Worm (Caenorhabditis elegans) whole organism, L4 larva: ENCODE measurements around the gene nhr-173.
A peak's percentile ranks its signal among the peaks of the same experiment; 100 is the strongest.

Experiments used
- D1046.2 ChIP-seq: fragments of 200-800 bp; sonication (Bioruptor generic); IDR thresholded peaks from 2 replicates; pipeline ENCODE4 v1.3.6; 2022; ENCODE audit warnings: missing genetic modification characterization, missing compliant biosample characterization
- F10B5.3 ChIP-seq: sonication (generic microtip); optimal IDR thresholded peaks from 2 replicates; lab custom pipeline; 2016; ENCODE audit warnings: mild to moderate bottlenecking, missing genetic modification characterization, missing compliant biosample characterization
- F44E2.7 ChIP-seq: fragments of 200-800 bp; sonication (Bioruptor generic); IDR thresholded peaks from 2 replicates; pipeline ENCODE4 v2.1.2; 2022; ENCODE audit warnings: missing genetic modification characterization, missing compliant biosample characterization
- T20F7.1 ChIP-seq: fragments of 200-800 bp; sonication (Bioruptor generic); optimal IDR thresholded peaks from 2 replicates; lab custom pipeline; 2018; ENCODE audit warnings: mild to moderate bottlenecking, missing genetic modification characterization, missing compliant biosample characterization
- Y48G9A.11 ChIP-seq: fragments of 200-800 bp; sonication (Bioruptor generic); IDR thresholded peaks from 2 replicates; pipeline ENCODE4 v1.3.6; 2022; ENCODE audit warnings: missing genetic modification reagents, missing genetic modification characterization, missing compliant biosample characterization
- Y5F2A.4 ChIP-seq: fragments of 200-800 bp; sonication (Bioruptor generic); optimal IDR thresholded peaks from 2 replicates; lab custom pipeline; 2018; ENCODE audit warnings: mild to moderate bottlenecking, missing genetic modification characterization, missing compliant biosample characterization
- ZK337.2 ChIP-seq: fragments of 200-800 bp; sonication (Bioruptor generic); IDR thresholded peaks from 2 replicates; pipeline ENCODE4 v1.3.6; 2022; ENCODE audit warnings: missing genetic modification reagents, missing genetic modification characterization, missing compliant biosample characterization
- aha-1 ChIP-seq: fragments of 150-350 bp; peaks from one replicate; lab custom pipeline; 2014; ENCODE audit warnings: missing biosample characterization, missing genetic modification characterization
- aly-2 ChIP-seq: sonication (generic microtip); optimal IDR thresholded peaks from 2 replicates; lab custom pipeline; 2018; ENCODE audit warnings: missing biosample characterization, missing genetic modification characterization
- arid-1 ChIP-seq: fragments of 200-800 bp; sonication (Bioruptor generic); conservative IDR thresholded peaks from 2 replicates; pipeline ENCODE4 v1.3.6; 2022; ENCODE audit warnings: missing genetic modification reagents, missing genetic modification characterization, missing compliant biosample characterization
- ceh-32 ChIP-seq: sonication (generic microtip); optimal IDR thresholded peaks from 2 replicates; lab custom pipeline; 2016; ENCODE audit warnings: mild to moderate bottlenecking, missing genetic modification characterization, missing compliant biosample characterization; ENCODE audit not compliant: poor library complexity
- ceh-44 ChIP-seq: fragments of 200-800 bp; sonication (Bioruptor generic); IDR thresholded peaks from 2 replicates; pipeline ENCODE4 v1.3.6; 2022; ENCODE audit warnings: missing genetic modification reagents, missing genetic modification characterization, missing compliant biosample characterization
- cey-2 ChIP-seq: sonication (generic microtip); optimal IDR thresholded peaks from 3 replicates; lab custom pipeline; 2017; ENCODE audit warnings: missing genetic modification characterization, mild to moderate bottlenecking, missing compliant biosample characterization, antibody characterized with exemption, borderline replicate concordance; ENCODE audit not compliant: insufficient read depth
- daf-12 ChIP-seq: fragments of 150-350 bp; optimal IDR thresholded peaks from 2 replicates; lab custom pipeline; 2014; ENCODE audit warnings: missing biosample characterization, missing genetic modification reagents, missing genetic modification characterization
- daf-16 ChIP-seq, 3 experiments: sonication (generic microtip); optimal IDR thresholded peaks; 2 replicates each; lab custom pipeline; 2016 to 2017; ENCODE audit warnings: missing genetic modification characterization in 3 of 3, missing genetic modification reagents in 3 of 3, mild to moderate bottlenecking in 2 of 3, missing compliant biosample characterization in 2 of 3, missing biosample characterization in 1 of 3, moderate library complexity in 1 of 3
- daf-19 ChIP-seq: fragments of 200-800 bp; sonication (Bioruptor generic); conservative IDR thresholded peaks from 2 replicates; pipeline ENCODE4 v1.3.6; 2022; ENCODE audit warnings: missing genetic modification characterization, missing compliant biosample characterization
- dmd-9 ChIP-seq: fragments of 200-800 bp; sonication (Bioruptor generic); IDR thresholded peaks from 2 replicates; pipeline ENCODE4 v1.3.6; 2022; ENCODE audit warnings: missing genetic modification reagents, missing genetic modification characterization, missing compliant biosample characterization
- egl-27 ChIP-seq: sonication (generic microtip); optimal IDR thresholded peaks from 3 replicates; lab custom pipeline; 2017; ENCODE audit warnings: missing biosample characterization, missing genetic modification reagents, missing genetic modification characterization
- fos-1 ChIP-seq: fragments of 150-350 bp; optimal IDR thresholded peaks from 2 replicates; lab custom pipeline; 2014; ENCODE audit warnings: missing biosample characterization, missing genetic modification characterization
- gei-8 ChIP-seq: fragments of 200-800 bp; sonication (Bioruptor generic); optimal IDR thresholded peaks from 2 replicates; lab custom pipeline; 2018; ENCODE audit warnings: mild to moderate bottlenecking, missing genetic modification characterization, missing compliant biosample characterization
- hif-1 ChIP-seq, 2 experiments: sonication (generic microtip); optimal IDR thresholded peaks; 2 replicates each; lab custom pipeline; 2016 to 2017; ENCODE audit warnings: missing compliant biosample characterization in 2 of 2, missing genetic modification characterization in 2 of 2, missing genetic modification reagents in 2 of 2, missing genotype in 2 of 2, mild to moderate bottlenecking in 1 of 2
- hlh-30 ChIP-seq: sonication (generic microtip); optimal IDR thresholded peaks from 2 replicates; lab custom pipeline; 2017; ENCODE audit warnings: antibody characterized with exemption, mild to moderate bottlenecking, missing genetic modification characterization, missing compliant biosample characterization; ENCODE audit not compliant: insufficient read depth
- hmg-1.1 ChIP-seq: fragments of 200-800 bp; sonication (Bioruptor generic); IDR thresholded peaks from 2 replicates; pipeline ENCODE4 v1.3.6; 2022; ENCODE audit warnings: missing genetic modification reagents, missing genetic modification characterization, missing compliant biosample characterization
- lin-13 ChIP-seq: fragments of 150-350 bp; optimal IDR thresholded peaks from 2 replicates; lab custom pipeline; 2014; ENCODE audit warnings: missing biosample characterization, missing genetic modification reagents, missing genetic modification characterization
- lin-29 ChIP-seq: fragments of 200-800 bp; sonication (Bioruptor generic); IDR thresholded peaks from 2 replicates; pipeline ENCODE4 v1.3.6; 2022; ENCODE audit warnings: missing genetic modification reagents, missing genetic modification characterization, missing compliant biosample characterization
- lin-39 ChIP-seq: fragments of 150-350 bp; optimal IDR thresholded peaks from 2 replicates; lab custom pipeline; 2014; ENCODE audit warnings: missing biosample characterization, missing genetic modification reagents, missing genetic modification characterization
- lsy-2 ChIP-seq, 2 experiments: fragments of 150-350 bp in 1 of 2; sonication (generic microtip) in 1 of 2; optimal IDR thresholded peaks; 2 replicates each; lab custom pipeline; 2014 to 2017; ENCODE audit warnings: missing biosample characterization in 2 of 2, missing genetic modification characterization in 2 of 2
- mdl-1 ChIP-seq, 2 experiments: fragments of 150-350 bp in 1 of 2; sonication (generic microtip) in 1 of 2; optimal IDR thresholded peaks; 2 replicates each; lab custom pipeline; 2014 to 2017; ENCODE audit warnings: missing biosample characterization in 2 of 2, missing genetic modification characterization in 2 of 2
- mdt-29 ChIP-seq: fragments of 200-800 bp; sonication (Bioruptor generic); IDR thresholded peaks from 2 replicates; pipeline ENCODE4 v1.3.6; 2022; ENCODE audit warnings: missing genetic modification reagents, missing genetic modification characterization, missing compliant biosample characterization
- mep-1 ChIP-seq: fragments of 150-350 bp; sonication (generic microtip); optimal IDR thresholded peaks from 3 replicates; lab custom pipeline; 2014; ENCODE audit warnings: missing biosample characterization, missing genetic modification characterization
- mxl-2 ChIP-seq: fragments of 200-800 bp; sonication (Bioruptor generic); conservative IDR thresholded peaks from 2 replicates; pipeline ENCODE4 v1.3.6; 2022; ENCODE audit warnings: missing genetic modification reagents, missing genetic modification characterization, missing compliant biosample characterization
- nhr-25 ChIP-seq: sonication (generic microtip); optimal IDR thresholded peaks from 2 replicates; lab custom pipeline; 2017; ENCODE audit warnings: missing genetic modification characterization, mild to moderate bottlenecking, missing compliant biosample characterization, antibody characterized with exemption, moderate library complexity, borderline replicate concordance; ENCODE audit not compliant: insufficient read depth
- nhr-42 ChIP-seq: fragments of 200-800 bp; sonication (Bioruptor generic); IDR thresholded peaks from 2 replicates; pipeline ENCODE4 v1.3.6; 2022; ENCODE audit warnings: missing genetic modification characterization, missing compliant biosample characterization
- nhr-6 ChIP-seq: fragments of 150-350 bp; optimal IDR thresholded peaks from 2 replicates; lab custom pipeline; 2014; ENCODE audit warnings: missing biosample characterization, missing genetic modification characterization
- nhr-77 ChIP-seq: fragments of 150-350 bp; optimal IDR thresholded peaks from 2 replicates; lab custom pipeline; 2014; ENCODE audit warnings: missing biosample characterization, missing genetic modification characterization
- pqm-1 ChIP-seq: sonication (generic microtip); optimal IDR thresholded peaks from 2 replicates; lab custom pipeline; 2017; ENCODE audit warnings: missing biosample characterization, missing genetic modification characterization
- rbr-2 ChIP-seq: sonication (generic microtip); optimal IDR thresholded peaks from 2 replicates; lab custom pipeline; 2016; ENCODE audit warnings: missing genotype, missing genetic modification characterization, missing compliant biosample characterization
- saeg-2 ChIP-seq: fragments of 200-800 bp; sonication (Bioruptor generic); IDR thresholded peaks from 2 replicates; pipeline ENCODE4 v1.3.6; 2022; ENCODE audit warnings: missing genetic modification reagents, missing genetic modification characterization, missing compliant biosample characterization
- sdz-12 ChIP-seq: fragments of 200-800 bp; sonication (Bioruptor generic); optimal IDR thresholded peaks from 2 replicates; lab custom pipeline; 2018; ENCODE audit warnings: mild to moderate bottlenecking, missing genetic modification characterization, missing compliant biosample characterization
- set-16 ChIP-seq: fragments of 200-800 bp; sonication (Bioruptor generic); IDR thresholded peaks from 2 replicates; pipeline ENCODE4 v1.3.6; 2022; ENCODE audit warnings: missing genetic modification reagents, missing genetic modification characterization, missing compliant biosample characterization
- skn-1 ChIP-seq: fragments of 150-350 bp; optimal IDR thresholded peaks from 2 replicates; lab custom pipeline; 2014; ENCODE audit warnings: missing biosample characterization, missing genetic modification characterization
- unc-39 ChIP-seq: sonication (generic microtip); optimal IDR thresholded peaks from 2 replicates; lab custom pipeline; 2017; ENCODE audit warnings: missing biosample characterization, missing genetic modification characterization
- zfp-2 ChIP-seq: sonication (generic microtip); optimal IDR thresholded peaks from 2 replicates; lab custom pipeline; 2016; ENCODE audit warnings: mild to moderate bottlenecking, missing genetic modification characterization, missing compliant biosample characterization
- zip-2 ChIP-seq: fragments of 150-350 bp; optimal IDR thresholded peaks from 2 replicates; lab custom pipeline; 2014; ENCODE audit warnings: missing biosample characterization, missing genetic modification characterization

Gene nhr-173

DNA sequence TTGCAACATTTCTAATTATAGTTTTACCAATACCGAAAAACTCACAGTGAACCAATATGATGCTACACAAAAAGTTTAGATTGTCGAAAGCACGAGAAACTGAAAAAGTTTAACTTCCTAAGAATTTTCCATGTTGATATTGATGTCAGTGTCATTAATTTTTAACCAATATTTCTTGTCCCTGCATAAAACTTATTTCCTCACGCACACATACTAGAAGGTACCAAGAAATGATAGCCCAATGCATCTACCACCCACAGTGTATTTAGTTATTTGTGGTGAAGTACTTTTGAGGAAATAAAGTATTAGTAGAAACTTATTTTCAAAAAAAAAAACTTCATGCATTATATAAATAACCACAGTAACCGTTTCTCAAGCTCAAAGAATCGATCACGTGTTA is 23.9 kb upstream of the nhr-173 start, which contains the start of gene aexr-2:
TSS of gene aexr-2 (minus strand) at position 101 of the 400 bp plus-strand sequence.
- TF ChIP-seq zip-2 (tag; lab: Kevin White, UChicago) (no peak), hif-1 (tag; optimal IDR thresholded peaks at IDR 0.05; lab: Kevin White, UChicago) (no peak), ceh-32 (tag; lab: Kevin White, UChicago) (no peak), saeg-2 (GFP tag; lab: Robert Waterston, UW) (no peak), mdl-1 (tag; optimal IDR thresholded peaks at IDR 0.05; lab: Kevin White, UChicago) (no peak), daf-12 (no peak), zfp-2 (tag; lab: Kevin White, UChicago) (no peak), lin-13 (GFP tag; lab: Kevin White, UChicago) (no peak), Y5F2A.4 (GFP tag; lab: Kevin White, UChicago) (no peak), hlh-30 (tag; lab: Kevin White, UChicago) (no peak), mdt-29 (GFP tag; lab: Robert Waterston, UW) (no peak), dmd-9 (GFP tag; lab: Robert Waterston, UW) (no peak)
- TF ChIP-seq, all 104 proteins: peak for 0

DNA sequence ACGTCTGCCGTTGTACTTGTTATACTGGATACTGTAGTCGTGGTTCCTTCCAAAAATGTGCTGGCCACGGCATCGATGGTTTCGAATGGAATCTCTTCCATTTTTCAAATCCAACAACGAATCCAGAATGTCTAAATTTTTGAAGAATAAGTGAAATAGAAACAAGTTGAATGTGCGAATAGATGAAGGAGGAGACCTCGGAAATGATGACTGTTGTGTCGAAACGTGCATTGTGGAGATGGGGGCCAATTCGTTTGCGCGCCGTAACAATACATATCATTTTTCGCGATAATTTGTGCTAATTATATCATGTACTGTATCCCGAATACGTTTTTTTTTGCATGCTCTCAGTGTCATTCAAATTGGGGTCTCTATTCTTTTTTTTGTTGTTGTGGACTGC is 20.2 kb upstream of the nhr-173 start, which contains the start of gene aexr-1:
TSS of gene aexr-1 (minus strand) at position 101 of the 400 bp plus-strand sequence.
- TF ChIP-seq aha-1 (tag; lab: Kevin White, UChicago), result peak; percentile 85
- TF ChIP-seq unc-39 (tag; lab: Kevin White, UChicago), result no peak

DNA sequence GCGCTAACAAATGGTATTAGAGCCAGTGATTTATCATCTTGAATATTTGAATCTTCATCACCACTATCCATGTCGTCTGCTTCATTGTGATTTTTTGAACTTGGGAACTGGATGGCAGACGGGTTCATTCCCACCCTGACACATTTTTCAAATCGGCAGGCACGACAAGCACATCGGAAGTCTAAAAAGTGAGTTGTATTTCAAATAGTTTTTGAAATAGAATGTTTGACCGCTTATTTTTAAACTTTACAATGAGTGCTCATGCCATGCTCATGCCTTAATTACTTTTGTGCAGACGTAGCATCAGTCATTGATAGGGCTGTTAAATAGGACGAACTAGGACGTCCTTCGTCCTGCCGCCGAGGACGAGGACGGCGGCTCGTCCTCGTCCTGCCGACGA is 17.4 kb upstream of the nhr-173 start:
- no peak for TF ChIP-seq nhr-42
- no peak for TF ChIP-seq daf-19 (GFP tag; lab: Robert Waterston, UW)
- TF ChIP-seq Y48G9A.11 (GFP tag; lab: Robert Waterston, UW), result no peak
- TF ChIP-seq mxl-2, result no peak
- TF ChIP-seq skn-1, result no peak
- TF ChIP-seq aha-1 (tag; lab: Kevin White, UChicago), result peak; percentile 93
- no peak for TF ChIP-seq saeg-2 (GFP tag; lab: Robert Waterston, UW)
- TF ChIP-seq pqm-1 (tag; lab: Kevin White, UChicago), result peak; percentile 25
- no peak for TF ChIP-seq daf-12
- TF ChIP-seq rbr-2 (tag; lab: Kevin White, UChicago), result no peak
- no peak for TF ChIP-seq hmg-1.1 (GFP tag; lab: Robert Waterston, UW)
- no peak for TF ChIP-seq ZK337.2

DNA sequence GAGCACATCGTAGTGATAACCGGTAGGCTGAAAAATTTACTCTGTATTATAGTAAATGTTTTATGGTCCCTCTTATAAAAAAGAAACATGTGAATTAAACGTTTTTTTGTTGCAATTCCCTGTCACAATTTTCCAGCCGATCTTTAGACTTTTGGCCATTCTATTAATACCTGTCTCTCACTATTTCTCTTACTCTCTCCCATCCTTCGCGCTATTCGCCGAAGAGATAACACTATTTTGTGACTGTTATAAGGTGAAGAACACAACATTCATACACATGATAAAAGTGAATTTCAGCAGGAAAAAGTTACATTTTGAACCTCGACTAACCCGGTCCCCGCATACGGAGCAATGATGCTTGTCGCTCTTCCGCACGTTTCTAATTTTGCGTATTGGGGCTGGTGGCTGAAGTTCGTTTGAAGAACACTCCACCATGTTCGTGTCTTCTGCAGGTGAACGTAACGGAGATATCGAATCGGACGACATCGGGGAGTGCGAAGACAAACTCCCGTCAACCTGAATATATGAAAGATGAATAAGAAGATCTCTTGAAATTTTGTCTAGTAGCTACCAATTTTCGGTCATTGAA is 16.2 kb upstream of the nhr-173 start:
- TF ChIP-seq cey-2 (tag; lab: Kevin White, UChicago), result no peak
- TF ChIP-seq zip-2 (tag; lab: Kevin White, UChicago), result no peak
- no peak for TF ChIP-seq gei-8 (GFP tag; lab: Kevin White, UChicago)
- TF ChIP-seq set-16, result no peak
- TF ChIP-seq lin-29 (GFP tag; lab: Robert Waterston, UW), result no peak
- TF ChIP-seq unc-39 (tag; lab: Kevin White, UChicago), result no peak
- no peak for TF ChIP-seq aly-2 (tag; lab: Kevin White, UChicago)
- no peak for TF ChIP-seq sdz-12
- TF ChIP-seq lin-39 (tag; lab: Kevin White, UChicago), result no peak
- TF ChIP-seq fos-1 (tag; lab: Kevin White, UChicago), result no peak
- TF ChIP-seq Y5F2A.4 (GFP tag; lab: Kevin White, UChicago), result no peak
- TF ChIP-seq F44E2.7 (GFP tag; lab: Robert Waterston, UW), result no peak
- TF ChIP-seq nhr-6 (tag; lab: Kevin White, UChicago), result no peak
- no peak for TF ChIP-seq ceh-44
- TF ChIP-seq D1046.2 (GFP tag; lab: Robert Waterston, UW), result no peak
- TF ChIP-seq mep-1, result peak; percentile 42
- peak; percentile 41 for TF ChIP-seq nhr-25 (tag; lab: Kevin White, UChicago)
- peak; percentile 22 for TF ChIP-seq nhr-77 (tag; lab: Kevin White, UChicago)
- TF ChIP-seq daf-16 (GFP tag; optimal IDR thresholded peaks at IDR 0.05; lab: Kevin White, UChicago), result no peak
- peak; percentile 41 for TF ChIP-seq daf-16 (tag; optimal IDR thresholded peaks at IDR 0.05; lab: Kevin White, UChicago)
- TF ChIP-seq arid-1 (GFP tag; lab: Robert Waterston, UW), result no peak
- no peak for TF ChIP-seq egl-27
- TF ChIP-seq lsy-2 (tag; optimal IDR thresholded peaks at IDR 0.05; lab: Kevin White, UChicago), result no peak
- no peak for TF ChIP-seq F10B5.3
- TF ChIP-seq T20F7.1 (GFP tag; lab: Kevin White, UChicago), result no peak
